Fruit fly (Drosophila melanogaster): ENCODE measurements around the gene Thor.

Thor gene

DNA sequence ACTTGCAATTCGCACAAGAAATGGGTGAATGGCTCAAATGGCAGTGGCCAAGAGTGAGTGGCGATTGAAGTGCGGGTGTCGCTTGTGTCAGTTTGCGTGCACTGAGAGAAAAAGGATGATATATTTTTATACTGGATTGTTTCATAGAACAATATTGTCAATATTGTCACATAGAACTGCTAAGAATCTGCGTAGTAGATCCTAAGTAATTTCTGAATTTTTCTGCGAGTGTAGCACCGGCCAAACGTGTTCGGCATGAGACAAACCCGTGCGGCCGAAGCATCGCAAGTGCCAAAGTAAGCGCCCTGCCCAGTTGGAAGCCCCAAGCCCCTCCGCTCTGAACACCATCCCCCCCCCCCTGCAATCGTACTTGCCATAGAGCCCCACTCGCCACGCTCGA lies 37.9 kb upstream of the Thor start (continued):
- TF ChIP-seq CG10274 (GFP tag; optimal IDR thresholded peaks at IDR 0.05) (peak; percentile 49), Chrac-16 (GFP tag; optimal IDR thresholded peaks at IDR 0.05) (peak; percentile 59), dysf (GFP tag; IDR thresholded peaks at IDR 0.05) (peak; percentile 88), CG32767 (GFP tag; IDR thresholded peaks at IDR 0.05) (peak; percentile 67), gcm (GFP tag; optimal IDR thresholded peaks at IDR 0.05) (peak; percentile 52), CG1792 (GFP tag; optimal IDR thresholded peaks at IDR 0.05) (no peak), CG7839 (tag; optimal IDR thresholded peaks at IDR 0.05) (peak; percentile 68), CG2116 (GFP tag; optimal IDR thresholded peaks at IDR 0.05) (no peak), mld (GFP tag; IDR thresholded peaks at IDR 0.05; ENCODE audit: partially characterized antibody) (no peak), wor (GFP tag; IDR thresholded peaks at IDR 0.05) (peak; percentile 27; the same call in 1 of the 2 replicates), CG31365 (tag; optimal IDR thresholded peaks at IDR 0.05) (peak; percentile 28), Ssrp (tag; optimal IDR thresholded peaks at IDR 0.05) (peak; percentile 9), CG6654 (GFP tag; optimal IDR thresholded peaks at IDR 0.05) (peak; percentile 41), CG7556 (GFP tag; optimal IDR thresholded peaks at IDR 0.05) (peak; percentile 44), Scr (GFP tag; IDR thresholded peaks at IDR 0.05; ENCODE audit: partially characterized antibody) (no peak), CG14965 (GFP tag; optimal IDR thresholded peaks at IDR 0.05; ENCODE audit: borderline replicate concordance) (no peak), seq (GFP tag; IDR thresholded peaks at IDR 0.05) (0 out of 2 replicates have a peak, but pooled peaks have one; percentile 38), CG14441 (GFP tag; IDR thresholded peaks at IDR 0.05) (peak; percentile 85), CG17359 (tag; optimal IDR thresholded peaks at IDR 0.05) (peak; percentile 84), Sox102F (GFP tag; optimal IDR thresholded peaks at IDR 0.05) (peak; percentile 82), usp (GFP tag; optimal IDR thresholded peaks at IDR 0.05) (no peak), CG11247 (GFP tag; IDR thresholded peaks at IDR 0.05) (peak; percentile 58; the same call in 1 of the 2 replicates), CG3847 (GFP tag; IDR thresholded peaks at IDR 0.05) (peak; percentile 30; the same call in 1 of the 2 replicates), gcm2 (GFP tag; optimal IDR thresholded peaks at IDR 0.05) (no peak), Gsc (GFP tag; IDR thresholded peaks at IDR 0.05) (peak; percentile 54; the same call in 1 of the 2 replicates), MBD-R2 (GFP tag; IDR thresholded peaks at IDR 0.05) (no peak), ci (GFP tag; IDR thresholded peaks at IDR 0.05) (peak; percentile 90), sug (tag; optimal IDR thresholded peaks at IDR 0.05) (no peak), CG43689 (GFP tag; IDR thresholded peaks at IDR 0.05) (peak; percentile 34; the same call in 1 of the 2 replicates), Mad (GFP tag; optimal IDR thresholded peaks at IDR 0.05) (peak; percentile 55), CG6813 (GFP tag; optimal IDR thresholded peaks at IDR 0.05) (peak; percentile 61), br (optimal IDR thresholded peaks at IDR 0.05) (no peak), CG2889 (GFP tag; IDR thresholded peaks at IDR 0.05) (peak; percentile 76), CG14710 (tag; optimal IDR thresholded peaks at IDR 0.05) (peak; percentile 42), salm (tag; optimal IDR thresholded peaks at IDR 0.05) (peak; percentile 25), pho (GFP tag; optimal IDR thresholded peaks at IDR 0.05) (no peak), CG6689 (GFP tag; IDR thresholded peaks at IDR 0.05) (peak; percentile 73), NC2α (GFP tag; optimal IDR thresholded peaks at IDR 0.05) (no peak), Dbx (GFP tag; IDR thresholded peaks at IDR 0.05) (0 out of 3 replicates have a peak, but pooled peaks have one; percentile 43), Hand (GFP tag; optimal IDR thresholded peaks at IDR 0.05) (no peak), CG15696 (tag; optimal IDR thresholded peaks at IDR 0.05) (no peak), mirr (GFP tag; optimal IDR thresholded peaks at IDR 0.05) (no peak), jing (GFP tag; optimal IDR thresholded peaks at IDR 0.05) (peak; percentile 29), CG33213 (GFP tag; optimal IDR thresholded peaks at IDR 0.05) (no peak), CrebB (tag; optimal IDR thresholded peaks at IDR 0.05) (peak; percentile 45), tup (GFP tag; optimal IDR thresholded peaks at IDR 0.05) (no peak), inv (GFP tag; IDR thresholded peaks at IDR 0.05; ENCODE audit: partially characterized antibody) (no peak), Gug (GFP tag; IDR thresholded peaks at IDR 0.05) (peak; percentile 49; the same call in 2 of the 4 replicates), crc (GFP tag; optimal IDR thresholded peaks at IDR 0.05) (peak; percentile 17), CG10979 (tag; optimal IDR thresholded peaks at IDR 0.05) (peak; percentile 74), CG6683 (GFP tag; optimal IDR thresholded peaks at IDR 0.05) (peak; percentile 28)
